Worm (Caenorhabditis elegans) whole organism, L4/young adult: ENCODE results near the gene sym-1.

Source experiments
- W03F9.2 ChIP-seq: fragments of 150-350 bp; optimal IDR thresholded peaks from 2 replicates; lab custom pipeline; 2014; ENCODE audit warnings: missing biosample characterization, missing genetic modification characterization
- dao-5 ChIP-seq: sonication (generic microtip); optimal IDR thresholded peaks from 2 replicates; lab custom pipeline; 2016; ENCODE audit warnings: missing genotype, missing genetic modification characterization, moderate library complexity, missing compliant biosample characterization
- him-1 ChIP-seq: sonication (generic microtip); optimal IDR thresholded peaks from 2 replicates; lab custom pipeline; 2016; ENCODE audit warnings: missing genotype, missing genetic modification reagents, missing genetic modification characterization, missing compliant biosample characterization

Gene sym-1

ce11 chrX:14589051-14589736, 7.8 kb downstream of the sym-1 start, which contains the start of the genes C44H4.4 and tap-1:
Gene C44H4.4 (minus strand): TSS chrX:14589101.
Gene tap-1 (plus strand): TSS chrX:14589624.
- TF ChIP-seq dao-5 (tag; lab: Kevin White, UChicago) (no peak), him-1 (tag; lab: Kevin White, UChicago) (no peak), W03F9.2 (tag; lab: Kevin White, UChicago) (no peak)

- no peak for TF ChIP-seq dao-5 (tag; lab: Kevin White, UChicago)
- TF ChIP-seq him-1 (tag; lab: Kevin White, UChicago): no peak
- no peak for TF ChIP-seq W03F9.2 (tag; lab: Kevin White, UChicago)
Measured at ce11 chrX:14593206-14593605, 11.8 kb downstream of the sym-1 start.

DNA sequence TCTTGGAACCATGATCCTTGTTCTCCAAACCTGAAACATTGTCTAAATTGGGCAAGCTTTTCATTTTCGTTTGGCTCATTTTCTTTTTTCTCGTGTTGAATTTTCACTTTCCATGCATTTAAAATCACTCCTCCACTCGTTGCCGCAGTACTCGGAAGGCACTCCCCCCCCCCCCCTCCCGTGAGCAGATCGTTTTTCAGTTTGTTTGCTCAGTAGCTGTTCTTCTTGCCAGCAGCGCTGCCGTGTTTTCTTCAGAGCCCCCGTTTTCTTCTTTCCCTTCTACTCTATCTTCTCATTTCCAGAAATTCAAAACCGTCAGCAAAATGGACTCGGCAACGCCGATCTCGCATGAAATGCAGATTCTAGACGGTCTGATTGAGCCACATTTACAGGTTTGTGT, 13.4 kb downstream of the sym-1 start, which contains the start of gene C44H4.8:
Gene C44H4.8, plus strand, starts transcription at position 301 of the 400 bp plus-strand sequence.
- TF ChIP-seq him-1 (tag; lab: Kevin White, UChicago) (no peak), W03F9.2 (tag; lab: Kevin White, UChicago) (no peak), dao-5 (tag; lab: Kevin White, UChicago) (no peak)

ce11 chrX:14599245-14599644, 17.8 kb downstream of the sym-1 start, which contains the start of gene C44H4.6:
Gene C44H4.6 (minus strand): TSS chrX:14599345.
- TF ChIP-seq him-1 (tag; lab: Kevin White, UChicago): no peak
- no peak for TF ChIP-seq dao-5 (tag; lab: Kevin White, UChicago)
- no peak for TF ChIP-seq W03F9.2 (tag; lab: Kevin White, UChicago)

DNA sequence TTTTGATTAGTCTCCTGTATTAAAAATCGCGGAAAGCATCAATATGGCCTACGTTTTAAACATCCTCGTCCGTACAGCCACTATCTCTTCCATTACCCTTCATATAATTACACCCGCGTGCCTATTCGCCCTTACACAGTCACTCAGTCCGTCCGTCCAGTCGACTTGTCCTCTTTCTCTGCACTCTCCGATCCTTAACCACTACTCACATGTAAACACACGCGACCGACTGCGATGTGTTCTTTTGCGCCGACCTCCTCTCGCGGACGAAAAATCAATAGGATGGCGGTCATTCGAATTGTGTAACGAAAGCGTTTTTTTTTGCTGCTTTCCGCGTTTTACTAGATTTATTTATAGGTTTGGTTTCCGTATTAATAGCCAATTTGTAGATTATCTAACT, 21.3 kb downstream of the sym-1 start, which contains the start of gene eor-2:
Gene eor-2, plus strand, starts transcription at position 342 of the 400 bp plus-strand sequence.
- TF ChIP-seq W03F9.2 (tag; lab: Kevin White, UChicago) (no peak), him-1 (tag; lab: Kevin White, UChicago) (peak; percentile 23), dao-5 (tag; lab: Kevin White, UChicago) (no peak)

- TF ChIP-seq W03F9.2 (tag; lab: Kevin White, UChicago) (no peak), him-1 (tag; lab: Kevin White, UChicago) (no peak), dao-5 (tag; lab: Kevin White, UChicago) (no peak)
Measured at ce11 chrX:14607770-14608169, 26.3 kb downstream of the sym-1 start.

DNA sequence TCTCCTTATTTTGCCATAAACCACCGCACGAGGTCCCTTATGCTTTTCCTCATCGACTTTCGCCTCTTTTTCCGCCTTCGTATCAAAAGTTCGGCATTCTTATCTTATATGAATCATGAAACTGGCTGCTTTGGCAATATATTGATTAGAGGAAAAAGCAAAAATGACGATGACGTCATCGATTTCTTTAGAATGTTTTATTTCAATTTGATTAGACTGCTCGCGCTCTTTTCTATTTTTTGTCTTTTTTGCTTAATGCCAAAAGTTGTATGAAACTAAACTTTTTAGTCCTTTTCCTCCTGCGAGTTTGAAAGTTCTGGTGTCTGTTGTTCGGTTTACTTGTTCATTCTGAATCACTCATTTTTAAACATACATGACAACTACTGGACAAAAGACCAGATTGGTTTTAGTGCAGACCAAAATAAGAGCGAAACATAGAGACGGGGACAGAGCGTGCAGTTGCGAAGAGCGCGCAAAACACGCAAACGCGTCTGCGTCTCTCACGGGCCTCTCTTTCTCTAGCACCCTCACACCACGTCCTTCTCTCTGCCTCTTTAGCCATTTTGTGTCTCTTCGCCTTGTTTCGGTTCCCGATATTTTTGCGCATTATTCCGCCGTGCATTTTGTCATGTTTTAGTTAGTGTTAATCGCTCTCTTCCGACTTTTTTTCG, 28.8 kb downstream of the sym-1 start:
- TF ChIP-seq him-1 (tag; lab: Kevin White, UChicago) (no peak), dao-5 (tag; lab: Kevin White, UChicago) (no peak), W03F9.2 (tag; lab: Kevin White, UChicago) (no peak)

DNA sequence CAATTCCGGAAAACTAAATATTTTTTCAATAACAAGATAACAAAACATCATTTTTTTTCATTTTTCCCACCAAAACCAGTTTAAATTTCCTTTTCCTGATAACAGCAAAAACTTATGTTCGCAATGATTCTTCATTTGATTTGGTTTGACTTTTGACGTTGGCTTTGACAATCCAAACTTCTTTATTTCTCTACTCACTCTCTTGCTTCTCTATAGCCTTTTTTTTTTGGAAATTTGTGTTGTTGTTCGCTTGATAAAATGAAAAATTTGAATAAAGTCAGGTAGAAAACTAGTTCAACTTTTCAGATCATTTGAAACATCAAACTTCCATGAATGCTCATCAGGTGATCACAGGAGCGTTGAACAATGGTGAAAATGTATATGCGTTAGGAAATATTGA, 29.7 kb downstream of the sym-1 start, which contains the start of gene rbc-1:
Gene rbc-1, plus strand, starts transcription at position 301 of the 400 bp plus-strand sequence.
- TF ChIP-seq him-1 (tag; lab: Kevin White, UChicago): no peak

ce11 chrX:14621207-14621606, 39.8 kb downstream of the sym-1 start:
- no peak for TF ChIP-seq him-1 (tag; lab: Kevin White, UChicago)
- TF ChIP-seq W03F9.2 (tag; lab: Kevin White, UChicago): no peak
- no peak for TF ChIP-seq dao-5 (tag; lab: Kevin White, UChicago)

DNA sequence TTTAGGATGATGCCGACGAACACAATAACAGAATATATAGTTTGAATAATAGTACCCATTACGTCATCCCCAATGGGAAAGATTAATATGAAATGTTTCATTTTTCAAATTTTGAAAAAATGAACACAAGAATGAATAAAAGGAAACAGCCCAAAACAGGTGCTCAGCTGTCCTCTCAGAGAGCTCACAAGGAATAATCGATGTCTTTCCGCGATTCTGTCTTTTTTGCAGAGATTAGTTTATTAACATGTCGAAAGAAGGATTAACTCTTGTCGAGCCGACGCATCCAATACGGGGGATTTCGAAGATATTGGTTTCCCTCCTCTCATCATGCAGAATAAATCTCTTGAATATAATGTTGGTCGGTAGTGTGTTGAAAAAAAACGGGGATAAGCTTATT, 47.4 kb downstream of the sym-1 start, which contains the start of gene F54E4.2:
Gene F54E4.2, minus strand, starts transcription at position 101 of the 400 bp plus-strand sequence.
- TF ChIP-seq him-1 (tag; lab: Kevin White, UChicago): no peak
- no peak for TF ChIP-seq W03F9.2 (tag; lab: Kevin White, UChicago)
- TF ChIP-seq dao-5 (tag; lab: Kevin White, UChicago): no peak

- TF ChIP-seq W03F9.2 (tag; lab: Kevin White, UChicago) (no peak), him-1 (tag; lab: Kevin White, UChicago) (peak; percentile 5)
Measured at ce11 chrX:14633679-14634078, 52.3 kb downstream of the sym-1 start.
